Worm (Caenorhabditis elegans) whole organism, L1 larva: ENCODE results near the gene F57B9.8.

Experiments used
- ama-1 ChIP-seq: fragments of 150-350 bp; optimal IDR thresholded peaks from 2 replicates; lab custom pipeline; 2014
- elt-3 ChIP-seq, 6 experiments: fragments of 150-350 bp in 1 of 6; sonication (generic microtip); optimal IDR thresholded peaks; 2 replicates each; lab custom pipeline; 2017 to 2018; ENCODE audit warnings: missing biosample characterization in 6 of 6, missing genetic modification characterization in 6 of 6, inconsistent platforms in 1 of 6
- lin-39 ChIP-seq: fragments of 150-350 bp; optimal IDR thresholded peaks from 2 replicates; lab custom pipeline; 2014; ENCODE audit warnings: missing biosample characterization, missing genetic modification reagents, missing genetic modification characterization

DNA sequence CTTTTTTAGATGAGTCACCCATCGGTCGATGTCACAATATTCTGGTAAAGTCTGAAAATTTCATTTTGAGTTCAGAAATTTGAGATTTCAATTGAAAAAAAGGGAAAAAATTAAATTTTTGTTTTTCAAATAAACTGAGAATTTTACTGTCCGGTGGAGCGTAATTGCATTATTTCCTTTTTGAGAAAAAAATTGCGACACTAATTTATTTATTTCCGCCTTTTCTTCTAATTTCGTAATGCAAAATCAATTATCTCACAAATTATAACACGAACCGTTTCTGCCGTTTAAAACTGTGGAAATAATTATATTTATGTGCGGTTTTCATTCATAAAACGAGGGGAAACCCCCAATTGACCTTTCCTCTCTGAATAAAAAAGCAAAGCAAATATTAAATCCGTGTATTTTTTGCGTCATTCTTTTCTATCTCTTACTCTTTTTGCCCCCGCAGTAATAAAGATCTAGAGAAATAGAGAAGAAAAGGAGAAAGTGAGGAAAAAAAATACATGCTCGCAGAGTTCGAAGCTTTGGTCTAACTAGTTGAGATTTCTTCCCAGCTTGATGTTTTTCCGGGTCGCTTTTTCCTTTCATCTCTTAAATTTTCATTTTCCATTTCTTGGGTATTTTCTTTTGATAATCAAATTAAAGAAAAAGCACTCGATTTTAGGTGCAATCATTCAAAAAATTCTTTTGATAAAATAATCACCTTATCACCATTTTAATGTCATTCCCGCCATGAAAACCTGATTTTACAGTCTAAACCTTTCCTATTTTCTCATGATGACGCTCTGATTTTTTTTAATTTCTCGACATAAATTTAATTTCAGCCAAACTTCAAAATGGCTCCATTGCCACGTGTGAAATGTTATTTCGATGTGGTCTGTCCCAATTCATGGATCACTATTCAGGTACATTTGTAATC is 31.8 kb downstream of the F57B9.8 start, which contains the start of the genes brc-2 and T07E3.3:
- TF ChIP-seq lin-39 (tag; lab: Kevin White, UChicago) (no peak), ama-1 (lab: Kevin White, UChicago) (no peak), elt-3 (tag; optimal IDR thresholded peaks at IDR 0.05; lab: Kevin White, UChicago) (no peak)
